Worm (Caenorhabditis elegans): Measurements from ENCODE around the gene mua-3.

The mua-3 gene

DNA sequence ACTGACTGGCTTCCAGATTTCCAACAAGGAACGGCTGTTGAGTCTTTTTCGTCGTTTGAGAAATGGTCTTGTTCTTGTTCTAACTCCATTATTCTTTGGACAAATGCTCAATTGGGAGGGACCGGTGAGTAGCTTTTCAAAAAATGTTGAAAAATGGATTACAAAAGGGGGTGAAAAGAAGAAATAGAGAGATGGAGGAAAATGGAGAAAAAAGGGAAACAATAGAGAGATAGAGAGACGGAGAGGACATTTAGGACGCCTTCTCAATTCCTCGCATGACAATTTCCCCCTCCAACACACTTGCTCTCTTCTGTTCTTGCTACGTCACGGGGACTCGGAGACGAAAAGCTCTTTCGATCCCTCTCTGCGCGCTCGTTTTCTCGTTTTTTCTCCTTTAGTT, 7.5 kb upstream of the mua-3 start:
- TF ChIP-seq unc-42 (tag; optimal IDR thresholded peaks at IDR 0.05) (peak; percentile 89), ceh-2 (tag; optimal IDR thresholded peaks at IDR 0.05) (no peak), ets-4 (tag; optimal IDR thresholded peaks at IDR 0.05) (no peak), sox-4 (tag; optimal IDR thresholded peaks at IDR 0.05) (no peak), ceh-31 (tag; optimal IDR thresholded peaks at IDR 0.05) (peak; percentile 62), ceh-18 (tag; optimal IDR thresholded peaks at IDR 0.05) (peak; percentile 18), tbx-2 (tag; optimal IDR thresholded peaks at IDR 0.05) (no peak)

DNA sequence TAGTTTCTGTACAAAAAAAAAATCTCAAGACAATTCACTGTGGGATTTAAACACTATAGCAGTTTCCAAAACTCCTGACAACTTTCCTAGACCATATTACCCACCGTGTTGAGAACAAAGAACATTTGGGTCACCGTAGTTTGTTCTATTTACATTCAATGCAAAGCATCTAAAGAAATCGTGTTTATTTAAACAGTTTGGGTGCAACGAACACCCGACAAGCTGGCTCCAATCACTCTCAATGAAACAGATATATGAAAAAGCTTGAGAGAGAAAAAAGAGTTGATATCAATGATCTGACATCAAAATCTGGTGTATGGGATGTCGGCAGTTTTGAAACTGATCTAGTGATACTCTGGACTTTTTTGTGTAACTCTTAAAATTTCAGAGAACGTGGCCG, 5.5 kb upstream of the mua-3 start:
- TF ChIP-seq zip-5 (tag; optimal IDR thresholded peaks at IDR 0.05) (no peak), sox-4 (tag; optimal IDR thresholded peaks at IDR 0.05) (no peak), ceh-19 (GFP tag; optimal IDR thresholded peaks at IDR 0.05) (no peak), hlh-15 (tag; optimal IDR thresholded peaks at IDR 0.05) (no peak), ztf-16 (tag; optimal IDR thresholded peaks at IDR 0.05) (no peak), K02D7.2 (tag; optimal IDR thresholded peaks at IDR 0.05) (no peak), K09A11.1 (tag; optimal IDR thresholded peaks at IDR 0.05; ENCODE audit: insufficient read depth) (no peak), mec-3 (tag; optimal IDR thresholded peaks at IDR 0.05; ENCODE audit: borderline replicate concordance) (no peak), hlh-8 (tag; optimal IDR thresholded peaks at IDR 0.05) (no peak), lin-11 (tag; optimal IDR thresholded peaks at IDR 0.05) (no peak), ceh-9 (tag; optimal IDR thresholded peaks at IDR 0.05) (no peak), syd-9 (tag; optimal IDR thresholded peaks at IDR 0.05) (no peak), ceh-22 (tag; optimal IDR thresholded peaks at IDR 0.05) (no peak), ceh-6 (GFP tag; optimal IDR thresholded peaks at IDR 0.05) (no peak), pax-1 (tag; optimal IDR thresholded peaks at IDR 0.05) (no peak)

DNA sequence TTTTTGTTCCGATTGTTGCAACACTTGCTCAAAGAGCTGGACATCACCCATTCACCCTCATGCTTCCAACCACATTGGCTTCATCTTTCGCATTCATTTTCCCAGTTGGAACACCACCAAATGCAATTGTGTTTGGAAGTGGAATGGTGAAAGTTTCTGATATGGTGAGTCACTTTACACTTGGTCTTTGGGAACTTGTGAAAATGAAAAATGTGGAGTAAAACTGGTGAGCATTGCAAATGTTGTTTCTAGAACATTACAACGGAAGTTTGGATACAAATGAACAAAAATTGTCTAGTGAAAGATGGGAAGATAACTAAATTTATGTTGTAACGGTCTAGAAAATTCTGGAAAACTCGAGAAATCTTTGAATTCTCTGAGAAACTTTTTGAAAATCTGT, 4.2 kb upstream of the mua-3 start:
- no peak for TF ChIP-seq K02D7.2 (tag; optimal IDR thresholded peaks at IDR 0.05)
- no peak for TF ChIP-seq unc-3 (GFP tag; conservative IDR thresholded peaks at IDR 0.05)
- no peak for TF ChIP-seq unc-3 (tag; optimal IDR thresholded peaks at IDR 0.05)
- no peak for TF ChIP-seq ceh-22 (tag; optimal IDR thresholded peaks at IDR 0.05)
- TF ChIP-seq pat-9 (tag; optimal IDR thresholded peaks at IDR 0.05): no peak
- TF ChIP-seq pros-1 (tag; optimal IDR thresholded peaks at IDR 0.05): no peak
- TF ChIP-seq sox-2 (GFP tag; IDR thresholded peaks at IDR 0.05): no peak
- no peak for TF ChIP-seq T23F11.4 (GFP tag; optimal IDR thresholded peaks at IDR 0.05)
- no peak for TF ChIP-seq lin-11 (tag; optimal IDR thresholded peaks at IDR 0.05)
- TF ChIP-seq unc-42 (tag; optimal IDR thresholded peaks at IDR 0.05): no peak

DNA sequence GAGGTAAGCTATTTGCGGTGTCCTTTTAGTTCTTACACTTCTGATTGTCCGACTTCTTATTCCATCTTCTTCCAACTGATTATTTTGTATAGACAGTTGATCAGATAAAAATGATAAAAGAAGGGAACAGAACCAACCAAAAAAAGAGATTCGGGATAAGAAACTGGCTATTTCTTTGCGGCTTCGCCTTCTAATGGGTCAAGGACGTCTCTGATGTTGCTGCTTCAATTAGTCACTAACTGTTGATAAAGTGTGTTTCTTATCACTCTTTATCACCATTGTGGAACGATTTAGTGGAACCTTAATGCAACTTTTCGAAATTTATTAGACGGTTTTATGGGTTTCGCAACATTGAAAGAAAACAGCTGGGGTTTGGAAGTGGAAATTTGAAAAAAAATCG, 9.8 kb downstream of the mua-3 start:
- no peak for TF ChIP-seq ceh-19 (GFP tag; optimal IDR thresholded peaks at IDR 0.05)
- TF ChIP-seq hlh-8 (tag; optimal IDR thresholded peaks at IDR 0.05): no peak
- TF ChIP-seq ceh-22 (tag; optimal IDR thresholded peaks at IDR 0.05): no peak
- no peak for TF ChIP-seq ceh-14 (tag; optimal IDR thresholded peaks at IDR 0.05)
- no peak for TF ChIP-seq tbx-2 (tag; optimal IDR thresholded peaks at IDR 0.05)
- no peak for TF ChIP-seq unc-42 (tag; optimal IDR thresholded peaks at IDR 0.05)
- TF ChIP-seq pqm-1 (tag; optimal IDR thresholded peaks at IDR 0.05): no peak
- no peak for TF ChIP-seq hlh-15 (tag; optimal IDR thresholded peaks at IDR 0.05)
- TF ChIP-seq che-1 (tag; optimal IDR thresholded peaks at IDR 0.05): no peak

DNA sequence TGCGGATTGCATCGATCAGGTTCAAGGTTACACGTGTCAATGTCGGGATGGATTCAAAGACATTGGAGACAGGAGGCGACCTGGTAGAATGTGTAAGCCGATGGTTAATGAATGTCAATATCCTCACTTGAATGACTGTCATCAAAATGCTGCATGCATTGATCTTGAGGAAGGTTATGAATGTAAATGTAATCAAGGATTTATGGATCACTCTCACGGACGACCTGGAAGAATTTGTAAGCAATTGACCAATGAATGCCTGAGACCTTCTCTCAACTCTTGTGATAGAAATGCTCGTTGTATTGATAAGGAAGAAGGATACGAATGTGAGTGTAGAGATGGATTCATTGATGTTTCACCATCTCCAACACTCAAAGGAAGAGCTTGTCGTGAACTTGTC, 17.5 kb downstream of the mua-3 start:
- no peak for TF ChIP-seq ceh-19 (GFP tag; optimal IDR thresholded peaks at IDR 0.05)
- TF ChIP-seq ceh-18 (tag; optimal IDR thresholded peaks at IDR 0.05): no peak
- TF ChIP-seq ets-4 (tag; optimal IDR thresholded peaks at IDR 0.05): no peak
- TF ChIP-seq ahr-1 (tag; optimal IDR thresholded peaks at IDR 0.05): no peak
- no peak for TF ChIP-seq ceh-31 (tag; optimal IDR thresholded peaks at IDR 0.05)
- TF ChIP-seq fax-1 (tag; optimal IDR thresholded peaks at IDR 0.05): no peak
- no peak for TF ChIP-seq ceh-22 (tag; optimal IDR thresholded peaks at IDR 0.05)
- TF ChIP-seq pax-1 (tag; optimal IDR thresholded peaks at IDR 0.05): no peak
- TF ChIP-seq T23F11.4 (GFP tag; optimal IDR thresholded peaks at IDR 0.05): no peak
- no peak for TF ChIP-seq lin-11 (tag; optimal IDR thresholded peaks at IDR 0.05)
- no peak for TF ChIP-seq pag-3 (tag; optimal IDR thresholded peaks at IDR 0.05; ENCODE audit: borderline replicate concordance)
- TF ChIP-seq sdc-2 (tag; optimal IDR thresholded peaks at IDR 0.05): no peak
- no peak for TF ChIP-seq ztf-16 (tag; optimal IDR thresholded peaks at IDR 0.05)
- no peak for TF ChIP-seq odd-2 (tag; optimal IDR thresholded peaks at IDR 0.05)
- TF ChIP-seq elt-4 (tag; optimal IDR thresholded peaks at IDR 0.05): no peak
- no peak for TF ChIP-seq Y22D7AL.16 (tag; optimal IDR thresholded peaks at IDR 0.05)
- TF ChIP-seq madf-2 (tag; optimal IDR thresholded peaks at IDR 0.05): no peak
